Fruit fly (Drosophila melanogaster): Measurements from ENCODE around the gene CG14262.

The CG14262 gene

dm6 chr3R:27292159-27292880 is 27.1 kb upstream of the CG14262 start, which contains the start of gene CG3348 (continued):
- TF ChIP-seq CG6854 (GFP tag; optimal IDR thresholded peaks at IDR 0.05) (no peak), CG6276 (GFP tag; optimal IDR thresholded peaks at IDR 0.05) (no peak), Smox (GFP tag; optimal IDR thresholded peaks at IDR 0.05) (peak; percentile 30), CG10669 (GFP tag; optimal IDR thresholded peaks at IDR 0.05) (peak; percentile 10), CG11294 (GFP tag; IDR thresholded peaks at IDR 0.05) (no peak), CG3919 (GFP tag; optimal IDR thresholded peaks at IDR 0.05) (peak; percentile 10), CG31627 (GFP tag; optimal IDR thresholded peaks at IDR 0.05) (peak; percentile 48), Gug (GFP tag; IDR thresholded peaks at IDR 0.05) (no peak), Sox102F (GFP tag; optimal IDR thresholded peaks at IDR 0.05) (no peak), lz (GFP tag; optimal IDR thresholded peaks at IDR 0.05) (peak; percentile 34), Met (GFP tag; optimal IDR thresholded peaks at IDR 0.05) (peak; percentile 50), vri (GFP tag; optimal IDR thresholded peaks at IDR 0.05) (peak; percentile 52), acj6 (GFP tag; optimal IDR thresholded peaks at IDR 0.05) (peak; percentile 29), fkh (GFP tag; optimal IDR thresholded peaks at IDR 0.05) (peak; percentile 56), CG32006 (GFP tag; optimal IDR thresholded peaks at IDR 0.05) (peak; percentile 13), Eip78C (GFP tag) (no peak)

dm6 chr3R:27289638-27290037 is 24.4 kb upstream of the CG14262 start:
- TF ChIP-seq CG8319 (GFP tag; optimal IDR thresholded peaks at IDR 0.05) (no peak), OdsH (GFP tag; optimal IDR thresholded peaks at IDR 0.05) (peak; percentile 29), CG34406 (GFP tag; optimal IDR thresholded peaks at IDR 0.05) (no peak), spab (GFP tag; optimal IDR thresholded peaks at IDR 0.05) (no peak), CG15336 (GFP tag; IDR thresholded peaks at IDR 0.05) (peak; percentile 63; the same call in 1 of the 2 replicates), Met (GFP tag; optimal IDR thresholded peaks at IDR 0.05) (peak; percentile 41), Hr39 (GFP tag; optimal IDR thresholded peaks at IDR 0.05) (peak; percentile 11), CG31627 (GFP tag; optimal IDR thresholded peaks at IDR 0.05) (no peak), achi (GFP tag; optimal IDR thresholded peaks at IDR 0.05) (no peak), CG11902 (GFP tag; optimal IDR thresholded peaks at IDR 0.05) (no peak), Hr4 (GFP tag; optimal IDR thresholded peaks at IDR 0.05) (peak; percentile 36), Blimp-1 (GFP tag; optimal IDR thresholded peaks at IDR 0.05) (no peak), salr (GFP tag; optimal IDR thresholded peaks at IDR 0.05) (no peak), CG6808 (GFP tag; optimal IDR thresholded peaks at IDR 0.05) (no peak), CG32006 (GFP tag; optimal IDR thresholded peaks at IDR 0.05) (peak; percentile 71), Eip78C (GFP tag) (peak; percentile 70), Sox102F (GFP tag; optimal IDR thresholded peaks at IDR 0.05) (no peak), CG3919 (GFP tag; optimal IDR thresholded peaks at IDR 0.05) (peak; percentile 44), CG3032 (tag; optimal IDR thresholded peaks at IDR 0.05) (no peak), CG4318 (GFP tag; optimal IDR thresholded peaks at IDR 0.05) (no peak), fd59A (GFP tag; optimal IDR thresholded peaks at IDR 0.05) (no peak), fkh (GFP tag; optimal IDR thresholded peaks at IDR 0.05) (no peak), CG11294 (GFP tag; IDR thresholded peaks at IDR 0.05) (no peak), acj6 (GFP tag; optimal IDR thresholded peaks at IDR 0.05) (peak; percentile 4), CG6854 (GFP tag; optimal IDR thresholded peaks at IDR 0.05) (no peak), svp (GFP tag) (peak; percentile 31), CG6792 (GFP tag; optimal IDR thresholded peaks at IDR 0.05) (no peak), Smox (GFP tag; optimal IDR thresholded peaks at IDR 0.05) (no peak), CG10669 (GFP tag; optimal IDR thresholded peaks at IDR 0.05) (no peak), CG6276 (GFP tag; optimal IDR thresholded peaks at IDR 0.05) (peak; percentile 43), Sox15 (GFP tag; optimal IDR thresholded peaks at IDR 0.05) (no peak), net (GFP tag; optimal IDR thresholded peaks at IDR 0.05) (peak; percentile 1), esn (GFP tag; optimal IDR thresholded peaks at IDR 0.05) (peak; percentile 31), Eip93F (GFP tag; optimal IDR thresholded peaks at IDR 0.05) (no peak), CG1621 (tag; optimal IDR thresholded peaks at IDR 0.05) (no peak), ss (GFP tag; optimal IDR thresholded peaks at IDR 0.05) (no peak), cyc (GFP tag; optimal IDR thresholded peaks at IDR 0.05) (peak; percentile 10), CG6163 (GFP tag; IDR thresholded peaks at IDR 0.05) (peak; percentile 68; the same call in 2 of the 3 replicates), CG16779 (tag; optimal IDR thresholded peaks at IDR 0.05) (peak; percentile 12), Hr38 (GFP tag; optimal IDR thresholded peaks at IDR 0.05) (no peak), Sox14 (GFP tag; optimal IDR thresholded peaks at IDR 0.05) (peak; percentile 44), CG8119 (GFP tag; IDR thresholded peaks at IDR 0.05) (no peak; the same call in 2 of the 3 replicates), topi (GFP tag; optimal IDR thresholded peaks at IDR 0.05) (no peak), eg (GFP tag; IDR thresholded peaks at IDR 0.05) (peak; percentile 74)

Data from whole organism, prepupa.